Fruit fly (Drosophila melanogaster) whole organism, embryonic: ENCODE data around the gene CG8765.

ENCODE experiments used
- B-H2 ChIP-seq: fragments of 200-800 bp; sonication (Bioruptor generic); optimal IDR thresholded peaks from 2 replicates; lab custom pipeline; 2018; ENCODE audit warnings: missing biosample characterization, mild to moderate bottlenecking, missing genetic modification characterization
- Blimp-1 ChIP-seq: fragments of 200-800 bp; sonication (Bioruptor generic); optimal IDR thresholded peaks from 3 replicates; lab custom pipeline; 2018; ENCODE audit warnings: missing biosample characterization, missing genetic modification characterization, mild to moderate bottlenecking, moderate library complexity, missing genetic modification reagents
- CG10462 ChIP-seq: fragments of 200-800 bp; sonication (Bioruptor generic); optimal IDR thresholded peaks from 2 replicates; lab custom pipeline; 2016; ENCODE audit warnings: missing biosample characterization, missing genetic modification characterization
- CG1233 ChIP-seq: fragments of 200-800 bp; sonication (Bioruptor generic); optimal IDR thresholded peaks from 4 replicates; lab custom pipeline; 2018; ENCODE audit warnings: missing biosample characterization, mild to moderate bottlenecking, missing genetic modification characterization
- CG14667 ChIP-seq: fragments of 200-800 bp; sonication (Bioruptor generic); IDR thresholded peaks from 2 replicates; pipeline ENCODE4 v1.3.6; 2022; ENCODE audit warnings: missing biosample characterization, missing genetic modification characterization
- CG1529 ChIP-seq: fragments of 200-800 bp; sonication (Bioruptor generic); optimal IDR thresholded peaks from 3 replicates; lab custom pipeline; 2018; ENCODE audit warnings: missing biosample characterization, missing genetic modification characterization
- CG15601 ChIP-seq: fragments of 200-800 bp; sonication (Bioruptor generic); optimal IDR thresholded peaks from 3 replicates; lab custom pipeline; 2019; ENCODE audit warnings: missing biosample characterization, mild to moderate bottlenecking, missing genetic modification characterization, moderate library complexity
- CG16815 ChIP-seq: fragments of 200-800 bp; sonication (Bioruptor generic); optimal IDR thresholded peaks from 3 replicates; lab custom pipeline; 2017; ENCODE audit warnings: missing biosample characterization, mild to moderate bottlenecking, missing genetic modification characterization
- CG17328 ChIP-seq: fragments of 200-800 bp; sonication (Bioruptor generic); IDR thresholded peaks from 2 replicates; pipeline ENCODE4 v1.3.6; 2022; ENCODE audit warnings: missing biosample characterization, missing genetic modification characterization
- CG17359 ChIP-seq: fragments of 200-800 bp; sonication (Bioruptor generic); optimal IDR thresholded peaks from 3 replicates; lab custom pipeline; 2018; ENCODE audit warnings: missing biosample characterization, mild to moderate bottlenecking, missing genetic modification characterization, moderate library complexity
- CG17361 ChIP-seq: fragments of 200-800 bp; sonication (Bioruptor generic); IDR thresholded peaks from 3 replicates; pipeline ENCODE4 v1.3.6; 2022; ENCODE audit warnings: missing biosample characterization, missing genetic modification characterization
- CG1832 ChIP-seq: fragments of 200-800 bp; sonication (Bioruptor generic); optimal IDR thresholded peaks from 2 replicates; lab custom pipeline; 2017; ENCODE audit warnings: missing biosample characterization, mild to moderate bottlenecking, missing genetic modification characterization, inconsistent platforms
- CG2202 ChIP-seq: fragments of 200-800 bp; sonication (Bioruptor generic); optimal IDR thresholded peaks from 2 replicates; lab custom pipeline; 2018; ENCODE audit warnings: missing biosample characterization, mild to moderate bottlenecking, missing genetic modification characterization
- CG2712 ChIP-seq: fragments of 200-800 bp; optimal IDR thresholded peaks from 3 replicates; lab custom pipeline; 2019; ENCODE audit warnings: missing biosample characterization, mild to moderate bottlenecking, missing genetic modification characterization, moderate library complexity
- CG2889 ChIP-seq: fragments of 200-800 bp; sonication (Bioruptor generic); IDR thresholded peaks from 3 replicates; pipeline ENCODE4 v1.3.6; 2022; ENCODE audit warnings: missing biosample characterization, missing genetic modification characterization
- CG31441 ChIP-seq: fragments of 200-800 bp; sonication (Bioruptor generic); IDR thresholded peaks from 2 replicates; pipeline ENCODE4 v1.3.6; 2022; ENCODE audit warnings: missing biosample characterization, missing genetic modification characterization
- CG3726 ChIP-seq: fragments of 200-800 bp; sonication (Bioruptor generic); IDR thresholded peaks from 3 replicates; pipeline ENCODE4, ENCODE4 v1.3.6; 2022; ENCODE audit warnings: missing biosample characterization, missing genetic modification characterization
- CG8388 ChIP-seq: fragments of 200-800 bp; sonication (Bioruptor generic); optimal IDR thresholded peaks from 2 replicates; lab custom pipeline; 2019; ENCODE audit warnings: missing biosample characterization, mild to moderate bottlenecking, missing genetic modification characterization, moderate library complexity
- CG8765 ChIP-seq: fragments of 200-800 bp; sonication (Bioruptor generic); IDR thresholded peaks from 2 replicates; pipeline ENCODE4 v1.3.6; 2022; ENCODE audit warnings: missing biosample characterization, missing genetic modification characterization
- CG8924 ChIP-seq: fragments of 200-800 bp; optimal IDR thresholded peaks from 3 replicates; lab custom pipeline; 2019; ENCODE audit warnings: missing biosample characterization, mild to moderate bottlenecking, missing genetic modification characterization, moderate library complexity
- CG8944 ChIP-seq: fragments of 200-800 bp; sonication (Bioruptor generic); optimal IDR thresholded peaks from 3 replicates; lab custom pipeline; 2016; ENCODE audit warnings: missing biosample characterization, missing genetic modification characterization
- CG9437 ChIP-seq: fragments of 200-800 bp; sonication (Bioruptor generic); optimal IDR thresholded peaks from 2 replicates; lab custom pipeline; 2018; ENCODE audit warnings: missing biosample characterization, mild to moderate bottlenecking, missing genetic modification characterization
- CG9727 ChIP-seq: fragments of 200-800 bp; sonication (Bioruptor generic); optimal IDR thresholded peaks from 3 replicates; lab custom pipeline; 2017; ENCODE audit warnings: missing biosample characterization, mild to moderate bottlenecking, missing genetic modification characterization
- CTCF ChIP-seq: fragments of 200-800 bp; sonication (Bioruptor generic); optimal IDR thresholded peaks from 2 replicates; lab custom pipeline; 2017; ENCODE audit warnings: missing biosample characterization, mild to moderate bottlenecking, missing genetic modification characterization, moderate library complexity
- Camta ChIP-seq: fragments of 200-800 bp; sonication (Bioruptor generic); optimal IDR thresholded peaks from 2 replicates; lab custom pipeline; 2016; ENCODE audit warnings: missing biosample characterization, missing genetic modification characterization
- CoRest ChIP-seq: fragments of 200-800 bp; sonication (Bioruptor generic); optimal IDR thresholded peaks from 3 replicates; lab custom pipeline; 2018; ENCODE audit warnings: missing biosample characterization, mild to moderate bottlenecking, missing genetic modification characterization, moderate library complexity
- Ets65A ChIP-seq: fragments of 200-800 bp; sonication (Bioruptor generic); peaks from one replicate; lab custom pipeline; 2016; ENCODE audit warnings: missing biosample characterization, missing genetic modification characterization
- Hey ChIP-seq: fragments of 200-800 bp; sonication (Bioruptor generic); optimal IDR thresholded peaks from 3 replicates; lab custom pipeline; 2018; ENCODE audit warnings: missing biosample characterization, mild to moderate bottlenecking, missing genetic modification characterization
- Hmx ChIP-seq: fragments of 200-800 bp; sonication (Bioruptor generic); optimal IDR thresholded peaks from 2 replicates; lab custom pipeline; 2016; ENCODE audit warnings: missing biosample characterization, missing genetic modification characterization
- Lhr ChIP-seq: fragments of 200-800 bp; sonication (Bioruptor generic); optimal IDR thresholded peaks from 3 replicates; lab custom pipeline; 2017; ENCODE audit warnings: mild to moderate bottlenecking, missing biosample characterization, missing genetic modification reagents, missing genetic modification characterization
- MTF-1 ChIP-seq: fragments of 200-800 bp; sonication (Bioruptor generic); optimal IDR thresholded peaks from 2 replicates; lab custom pipeline; 2018; ENCODE audit warnings: missing biosample characterization, mild to moderate bottlenecking, missing genetic modification characterization, borderline replicate concordance
- Oli ChIP-seq: fragments of 200-800 bp; sonication (Bioruptor generic); optimal IDR thresholded peaks from 2 replicates; lab custom pipeline; 2018; ENCODE audit warnings: missing biosample characterization, mild to moderate bottlenecking, missing genetic modification characterization, moderate library complexity
- Spps ChIP-seq: fragments of 200-800 bp; sonication (Bioruptor generic); optimal IDR thresholded peaks from 2 replicates; lab custom pipeline; 2018; ENCODE audit warnings: missing biosample characterization, mild to moderate bottlenecking, missing genetic modification characterization
- Usf ChIP-seq: fragments of 200-800 bp; sonication (Bioruptor generic); optimal IDR thresholded peaks from 2 replicates; lab custom pipeline; 2017; ENCODE audit warnings: missing genotype, missing biosample characterization, missing genetic modification characterization
- Xbp1 ChIP-seq: fragments of 200-800 bp; sonication (Bioruptor generic); optimal IDR thresholded peaks from 3 replicates; lab custom pipeline; 2016; ENCODE audit warnings: missing biosample characterization, mild to moderate bottlenecking, missing genetic modification characterization
- ab ChIP-seq: fragments of 200-800 bp; sonication (Bioruptor generic); optimal IDR thresholded peaks from 2 replicates; lab custom pipeline; 2016; ENCODE audit warnings: missing biosample characterization, missing genetic modification characterization
- ac ChIP-seq: fragments of 200-800 bp; sonication (Bioruptor generic); optimal IDR thresholded peaks from 3 replicates; lab custom pipeline; 2017; ENCODE audit warnings: missing biosample characterization, mild to moderate bottlenecking, missing genetic modification characterization
- ato ChIP-seq: fragments of 200-800 bp; sonication (Bioruptor generic); IDR thresholded peaks from 2 replicates; pipeline ENCODE4 v1.3.6; 2022; ENCODE audit warnings: missing biosample characterization, missing genetic modification characterization; ENCODE audit not compliant: partially characterized antibody
- az2 ChIP-seq: fragments of 200-800 bp; sonication (Bioruptor generic); optimal IDR thresholded peaks from 3 replicates; lab custom pipeline; 2016; ENCODE audit warnings: missing biosample characterization, missing genetic modification characterization
- dmrt99B ChIP-seq: fragments of 200-800 bp; sonication (Bioruptor generic); optimal IDR thresholded peaks from 2 replicates; lab custom pipeline; 2018; ENCODE audit warnings: missing biosample characterization, mild to moderate bottlenecking, missing genetic modification characterization, moderate library complexity
- ems ChIP-seq: fragments of 200-800 bp; sonication (Bioruptor generic); optimal IDR thresholded peaks from 3 replicates; lab custom pipeline; 2016; ENCODE audit warnings: missing biosample characterization, missing genetic modification characterization
- her ChIP-seq: fragments of 200-800 bp; sonication (Bioruptor generic); optimal IDR thresholded peaks from 2 replicates; lab custom pipeline; 2016; ENCODE audit warnings: missing biosample characterization, missing genetic modification characterization
- lab ChIP-seq: fragments of 200-800 bp; sonication (Bioruptor generic); optimal IDR thresholded peaks from 3 replicates; lab custom pipeline; 2017; ENCODE audit warnings: missing biosample characterization, missing genetic modification characterization, mild to moderate bottlenecking, moderate library complexity, missing genetic modification reagents
- prd ChIP-seq, 3 experiments: fragments of >200 bp in 2 of 3; fragments of 200-800 bp in 1 of 3; sonication (Bioruptor generic) in 1 of 3; optimal IDR thresholded peaks in 2 of 3; IDR thresholded peaks in 1 of 3; 2 replicates in 2 of 3; 3 replicates in 1 of 3; pipeline versions ENCODE4 v1.3.6 to Lab custom; 2017 to 2022; ENCODE audit warnings: missing biosample characterization in 1 of 3, missing genetic modification characterization in 1 of 3
- pros ChIP-seq: fragments of 200-800 bp; sonication (Bioruptor generic); optimal IDR thresholded peaks from 3 replicates; lab custom pipeline; 2019; ENCODE audit warnings: missing biosample characterization, mild to moderate bottlenecking, missing genetic modification characterization, moderate library complexity
- pum ChIP-seq: fragments of 200-800 bp; sonication (Bioruptor generic); optimal IDR thresholded peaks from 2 replicates; lab custom pipeline; 2016; ENCODE audit warnings: missing biosample characterization, missing genetic modification characterization
- stc ChIP-seq: fragments of 200-800 bp; sonication (Bioruptor generic); IDR thresholded peaks from 2 replicates; pipeline ENCODE4 v1.3.6; 2022; ENCODE audit warnings: missing biosample characterization, missing genetic modification characterization
- trem ChIP-seq: fragments of 200-800 bp; optimal IDR thresholded peaks from 3 replicates; lab custom pipeline; 2019; ENCODE audit warnings: missing biosample characterization, mild to moderate bottlenecking, missing genetic modification characterization, moderate library complexity
- unpg ChIP-seq: fragments of 200-800 bp; sonication (Bioruptor generic); optimal IDR thresholded peaks from 3 replicates; lab custom pipeline; 2018; ENCODE audit warnings: missing biosample characterization, mild to moderate bottlenecking, missing genetic modification characterization, moderate library complexity
- z ChIP-seq: fragments of 200-800 bp; sonication (Bioruptor generic); IDR thresholded peaks from 3 replicates; pipeline ENCODE4 v1.3.6; 2022; ENCODE audit warnings: missing biosample characterization, missing genetic modification characterization
- zen ChIP-seq: fragments of 200-800 bp; sonication (Bioruptor generic); optimal IDR thresholded peaks from 3 replicates; lab custom pipeline; 2018; ENCODE audit warnings: missing biosample characterization, mild to moderate bottlenecking, missing genetic modification characterization, moderate library complexity

Gene CG8765

dm6 chr3L:19674317-19674716, 12.8 kb downstream of the CG8765 start (continued):
- TF ChIP-seq Lhr (GFP tag; lab: Kevin White, UChicago) (no peak), CG10462 (no peak), Camta (GFP tag; lab: Kevin White, UChicago) (no peak), dmrt99B (peak; percentile 33), CG9437 (GFP tag; lab: Kevin White, UChicago) (no peak), Xbp1 (GFP tag; lab: Kevin White, UChicago) (peak; percentile 40), CG2712 (tag; lab: Kevin White, UChicago) (peak; percentile 65), CG1529 (GFP tag; lab: Kevin White, UChicago) (peak; percentile 17), z (no peak), ato (GFP tag; lab: Robert Waterston, UW) (no peak), unpg (GFP tag; lab: Kevin White, UChicago) (peak; percentile 49), CG16815 (peak; percentile 35), CG1233 (GFP tag; lab: Kevin White, UChicago) (no peak), CG8924 (tag; lab: Kevin White, UChicago) (peak; percentile 28), Spps (tag; lab: Kevin White, UChicago) (peak; percentile 28), pum (GFP tag; lab: Kevin White, UChicago) (peak; percentile 17), prd (optimal IDR thresholded peaks at IDR 0.05; lab: Kevin White, UChicago) (no peak), prd (GFP tag; IDR thresholded peaks at IDR 0.05; lab: Robert Waterston, UW) (peak; percentile 58; the same call in 2 of the 3 replicates), CG9727 (GFP tag; lab: Kevin White, UChicago) (peak; percentile 28), Blimp-1 (GFP tag; lab: Kevin White, UChicago) (peak; percentile 46), CG3726 (0 out of 3 replicates have a peak, but pooled peaks have one; percentile 29), ab (GFP tag; lab: Kevin White, UChicago) (no peak), MTF-1 (GFP tag; lab: Kevin White, UChicago) (no peak), Ets65A (GFP tag; lab: Kevin White, UChicago) (peak; percentile 92), Hmx (GFP tag; lab: Kevin White, UChicago) (no peak), CG2202 (tag; lab: Kevin White, UChicago) (peak; percentile 21), CG15601 (tag; lab: Kevin White, UChicago) (peak; percentile 8), Usf (GFP tag; lab: Kevin White, UChicago) (peak; percentile 13), B-H2 (GFP tag; lab: Kevin White, UChicago) (no peak), CG1832 (GFP tag; lab: Kevin White, UChicago) (no peak), CoRest (peak; percentile 23), CTCF (GFP tag; lab: Kevin White, UChicago) (no peak), CG8944 (no peak), CG14667 (no peak), stc (GFP tag; lab: Robert Waterston, UW) (peak; percentile 54), CG17328 (GFP tag; lab: Robert Waterston, UW) (peak; percentile 36; the same call in 1 of the 2 replicates), pros (GFP tag; lab: Kevin White, UChicago) (no peak), CG8388 (GFP tag; lab: Kevin White, UChicago) (peak; percentile 51), CG17359 (tag; lab: Kevin White, UChicago) (peak; percentile 35), zen (peak; percentile 4), CG31441 (GFP tag; lab: Robert Waterston, UW) (peak; percentile 40; the same call in 1 of the 2 replicates), ac (GFP tag; lab: Kevin White, UChicago) (no peak), CG2889 (no peak), az2 (GFP tag; lab: Kevin White, UChicago) (peak; percentile 47), Hey (tag; lab: Kevin White, UChicago) (no peak), her (GFP tag; lab: Kevin White, UChicago) (no peak), ems (GFP tag; lab: Kevin White, UChicago) (no peak), trem (peak; percentile 37), CG8765 (peak; percentile 53), Oli (peak; percentile 20), lab (peak; percentile 7), CG17361 (peak; percentile 38; the same call in 1 of the 3 replicates)
